Fruit fly (Drosophila melanogaster) ovary, adult (tissue): Measurements from ENCODE around the gene CG9389.

Experiments used
- CG17801 ChIP-seq: fragments of 200-800 bp; optimal IDR thresholded peaks from 2 replicates; lab custom pipeline; 2019; ENCODE audit warnings: missing biosample characterization, mild to moderate bottlenecking, missing genetic modification characterization, moderate library complexity; ENCODE audit not compliant: partially characterized antibody

CG9389 gene

dm6 chr3L:21243417-21243816 lies 27.0 kb downstream of the CG9389 start:
- no peak for TF ChIP-seq CG17801 (GFP tag; lab: Kevin White, UChicago)

dm6 chr3L:21242958-21243357 lies 27.4 kb downstream of the CG9389 start:
- no peak for TF ChIP-seq CG17801 (GFP tag; lab: Kevin White, UChicago)

- no peak for TF ChIP-seq CG17801 (GFP tag; lab: Kevin White, UChicago)
These were observed 28.9 kb downstream of the CG9389 start for dm6 chr3L:21241447-21241983.

- peak; percentile 46 for TF ChIP-seq CG17801 (GFP tag; lab: Kevin White, UChicago)
These were observed 30.3 kb downstream of the CG9389 start for dm6 chr3L:21239999-21240509.

dm6 chr3L:21238377-21238776 lies 32.0 kb downstream of the CG9389 start:
- no peak for TF ChIP-seq CG17801 (GFP tag; lab: Kevin White, UChicago)

- no peak for TF ChIP-seq CG17801 (GFP tag; lab: Kevin White, UChicago)
These were observed 33.3 kb downstream of the CG9389 start for dm6 chr3L:21236959-21237551.

- no peak for TF ChIP-seq CG17801 (GFP tag; lab: Kevin White, UChicago)
These were observed 39.6 kb downstream of the CG9389 start for dm6 chr3L:21230762-21231161.

dm6 chr3L:21229764-21230163 lies 40.6 kb downstream of the CG9389 start:
- no peak for TF ChIP-seq CG17801 (GFP tag; lab: Kevin White, UChicago)

dm6 chr3L:21226309-21226708 lies 44.1 kb downstream of the CG9389 start, which contains the start of gene Eip78C:
Eip78C (plus strand) TSS chr3L:21226609.
- no peak for TF ChIP-seq CG17801 (GFP tag; lab: Kevin White, UChicago)

- no peak for TF ChIP-seq CG17801 (GFP tag; lab: Kevin White, UChicago)
These were observed 44.7 kb downstream of the CG9389 start for dm6 chr3L:21225642-21226041.

- TF ChIP-seq CG17801 (GFP tag; lab: Kevin White, UChicago), result no peak
These were observed 45.6 kb downstream of the CG9389 start for dm6 chr3L:21224701-21225223.

dm6 chr3L:21224274-21224673 lies 46.1 kb downstream of the CG9389 start:
- TF ChIP-seq CG17801 (GFP tag; lab: Kevin White, UChicago), result no peak

dm6 chr3L:21223268-21223667 lies 47.1 kb downstream of the CG9389 start:
- no peak for TF ChIP-seq CG17801 (GFP tag; lab: Kevin White, UChicago)

- TF ChIP-seq CG17801 (GFP tag; lab: Kevin White, UChicago), result no peak
These were observed 50.3 kb downstream of the CG9389 start, which contains the start of gene CG43219 for dm6 chr3L:21220100-21220499. CG43219 (plus strand) TSS chr3L:21220400.

- TF ChIP-seq CG17801 (GFP tag; lab: Kevin White, UChicago), result no peak
These were observed 51.2 kb downstream of the CG9389 start for dm6 chr3L:21219160-21219559.
